In genomic region chr3L:13865484-13865883, dm6 we compare ENCODE assay signal across 1 fruit fly cellular context.
A peak's percentile ranks its signal among the peaks of the same experiment; 100 is the strongest.
TF ChIP-seq lines count a peak whose summit lies in the region.

No protein-coding gene starts in this region.

TF ChIP-seq in whole organism, embryonic, 481 proteins besides CTCF, POLR2A, EP300 and RAD21 (continued from another document):
- TF ChIP-seq Rx (GFP tag; IDR thresholded peaks at IDR 0.05; lab: Robert Waterston, UW) (no peak), bowl (GFP tag; IDR thresholded peaks at IDR 0.05; lab: Robert Waterston, UW) (no peak), sc (optimal IDR thresholded peaks at IDR 0.05; lab: Kevin White, UChicago) (no peak), sc (GFP tag; optimal IDR thresholded peaks at IDR 0.05; lab: Kevin White, UChicago) (peak; percentile 82), PHDP (tag; optimal IDR thresholded peaks at IDR 0.05; lab: Kevin White, UChicago) (peak; percentile 84), fu2 (GFP tag; optimal IDR thresholded peaks at IDR 0.05; lab: Kevin White, UChicago) (no peak), tup (GFP tag; optimal IDR thresholded peaks at IDR 0.05; lab: Kevin White, UChicago) (peak; percentile 56), caup (GFP tag; optimal IDR thresholded peaks at IDR 0.05; lab: Kevin White, UChicago; ENCODE audit: severe bottlenecking) (peak; percentile 19), Ptx1 (GFP tag; IDR thresholded peaks at IDR 0.05; lab: Robert Waterston, UW) (no peak), CG9437 (GFP tag; optimal IDR thresholded peaks at IDR 0.05; lab: Kevin White, UChicago) (no peak), CG13424 (tag; optimal IDR thresholded peaks at IDR 0.05; lab: Kevin White, UChicago) (peak; percentile 77), pnt (GFP tag; optimal IDR thresholded peaks at IDR 0.05; lab: Kevin White, UChicago) (peak; percentile 57), hth (optimal IDR thresholded peaks at IDR 0.05; lab: Kevin White, UChicago) (no peak), CG17568 (GFP tag; optimal IDR thresholded peaks at IDR 0.05; lab: Kevin White, UChicago) (peak; percentile 75), en (GFP tag; optimal IDR thresholded peaks at IDR 0.05; lab: Kevin White, UChicago) (peak; percentile 75), Stat92E (GFP tag; optimal IDR thresholded peaks at IDR 0.05; lab: Kevin White, UChicago) (no peak), toy (GFP tag; IDR thresholded peaks at IDR 0.05; lab: Robert Waterston, UW) (no peak), her (GFP tag; optimal IDR thresholded peaks at IDR 0.05; lab: Kevin White, UChicago) (peak; percentile 60), amos (GFP tag; IDR thresholded peaks at IDR 0.05; lab: Robert Waterston, UW; ENCODE audit: partially characterized antibody) (no peak), hbn (GFP tag; IDR thresholded peaks at IDR 0.05; lab: Robert Waterston, UW; ENCODE audit: partially characterized antibody) (no peak), CG31441 (GFP tag; IDR thresholded peaks at IDR 0.05; lab: Robert Waterston, UW) (peak; percentile 71), fd96Cb (tag; optimal IDR thresholded peaks at IDR 0.05; lab: Kevin White, UChicago) (peak; percentile 65), CG5180 (GFP tag; optimal IDR thresholded peaks at IDR 0.05; lab: Kevin White, UChicago) (peak; percentile 61), CG4424 (GFP tag; optimal IDR thresholded peaks at IDR 0.05; lab: Kevin White, UChicago) (peak; percentile 64), CG6654 (GFP tag; optimal IDR thresholded peaks at IDR 0.05; lab: Kevin White, UChicago) (peak; percentile 47), lmd (GFP tag; IDR thresholded peaks at IDR 0.05; lab: Robert Waterston, UW) (no peak), Nf-YA (GFP tag; IDR thresholded peaks at IDR 0.05; lab: Robert Waterston, UW) (no peak), gsb-n (tag; optimal IDR thresholded peaks at IDR 0.05; lab: Kevin White, UChicago) (peak; percentile 92), CG8478 (optimal IDR thresholded peaks at IDR 0.05; lab: Kevin White, UChicago) (no peak), CG15696 (tag; optimal IDR thresholded peaks at IDR 0.05; lab: Kevin White, UChicago) (peak; percentile 93), usp (GFP tag; optimal IDR thresholded peaks at IDR 0.05; lab: Kevin White, UChicago) (no peak), gce (GFP tag; IDR thresholded peaks at IDR 0.05; lab: Robert Waterston, UW) (no peak), crp (GFP tag; optimal IDR thresholded peaks at IDR 0.05; lab: Kevin White, UChicago) (no peak), Trl (optimal IDR thresholded peaks at IDR 0.05; lab: Kevin White, UChicago) (no peak), Trl (GFP tag; optimal IDR thresholded peaks at IDR 0.05; lab: Kevin White, UChicago) (peak; percentile 30), CG5245 (GFP tag; optimal IDR thresholded peaks at IDR 0.05; lab: Kevin White, UChicago) (peak; percentile 42), prd (optimal IDR thresholded peaks at IDR 0.05; lab: Kevin White, UChicago) (no peak), prd (GFP tag; IDR thresholded peaks at IDR 0.05; lab: Robert Waterston, UW) (no peak), MESR4 (GFP tag; optimal IDR thresholded peaks at IDR 0.05; lab: Kevin White, UChicago) (peak; percentile 15), Oaz (GFP tag; IDR thresholded peaks at IDR 0.05; lab: Robert Waterston, UW) (no peak), jigr1 (GFP tag; IDR thresholded peaks at IDR 0.05; lab: Robert Waterston, UW) (no peak), CG4328 (GFP tag; optimal IDR thresholded peaks at IDR 0.05; lab: Kevin White, UChicago) (peak; percentile 19)
